Fruit fly (Drosophila melanogaster) whole organism, adult: ENCODE data around the gene CG7120.

Source experiments
- pad ChIP-seq: fragments of 200-800 bp; sonication (Bioruptor generic); optimal IDR thresholded peaks from 3 replicates; lab custom pipeline; 2017; ENCODE audit warnings: missing biosample characterization, missing genetic modification characterization, mild to moderate bottlenecking, moderate library complexity, missing genetic modification reagents
- tj ChIP-seq: fragments of 200-800 bp; sonication (Bioruptor generic); optimal IDR thresholded peaks from 3 replicates; lab custom pipeline; 2017; ENCODE audit warnings: missing biosample characterization, mild to moderate bottlenecking, missing genetic modification characterization, moderate library complexity

Gene CG7120

DNA sequence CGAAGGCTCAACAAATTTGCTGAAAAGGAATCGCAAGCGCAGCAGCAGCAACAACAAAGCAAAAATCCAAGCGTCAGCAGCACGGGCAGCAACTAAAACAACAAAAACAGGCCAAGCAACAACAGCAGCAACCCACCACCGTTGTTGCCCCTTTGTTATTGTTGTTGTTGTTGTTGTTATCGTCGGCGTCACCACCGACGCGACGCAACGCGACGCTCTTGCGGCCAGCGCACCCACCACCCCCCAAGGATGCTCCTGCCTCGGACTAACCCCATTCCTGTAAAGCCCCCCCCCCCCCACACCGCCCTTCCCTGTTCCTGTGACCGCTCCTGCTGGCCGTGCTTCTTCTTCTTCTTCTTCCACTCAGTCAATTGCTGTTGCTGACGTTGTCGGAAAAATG is 54.9 kb downstream of the CG7120 start:
- TF ChIP-seq tj (GFP tag; lab: Kevin White, UChicago), result peak; percentile 42
- no peak for TF ChIP-seq pad (GFP tag; lab: Kevin White, UChicago)
